Worm (Caenorhabditis elegans) whole organism, L3 larva: ENCODE measurements around the gene fbxb-9.

Experiments used
- ceh-28 ChIP-seq: fragments of 150-350 bp; optimal IDR thresholded peaks from 2 replicates; lab custom pipeline; 2014; ENCODE audit warnings: missing biosample characterization, missing genetic modification reagents, missing genetic modification characterization
- zag-1 ChIP-seq: fragments of 150-350 bp; optimal IDR thresholded peaks from 2 replicates; lab custom pipeline; 2014; ENCODE audit warnings: missing biosample characterization, missing genetic modification characterization

- TF ChIP-seq zag-1 (tag; lab: Kevin White, UChicago) (no peak), ceh-28 (tag; lab: Kevin White, UChicago) (no peak)
Measured at ce11 chrIV:11125604-11126003, 36.7 kb downstream of the fbxb-9 start.
